Worm (Caenorhabditis elegans): ENCODE results near the gene H38K22.6.

The H38K22.6 gene

DNA sequence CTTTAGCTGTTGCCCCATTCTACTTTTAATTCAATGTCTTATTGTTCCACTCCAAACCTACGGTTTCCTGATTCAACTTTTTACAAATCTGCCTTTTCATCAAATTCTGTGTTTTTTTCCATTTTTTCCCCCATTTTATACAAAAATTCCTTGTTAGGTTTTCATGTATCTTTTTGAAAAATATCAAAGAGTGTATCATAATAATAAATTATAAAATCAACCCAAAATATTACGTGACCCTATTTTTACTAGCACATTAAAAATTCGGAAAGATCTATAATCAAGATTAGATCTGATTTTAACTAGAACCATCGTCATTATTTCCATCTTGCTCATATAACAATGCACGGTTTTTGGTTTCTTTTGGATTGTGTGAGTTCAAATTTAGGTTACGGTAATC lies at the start of gene H38K22.6:
Gene H38K22.6, plus strand, starts transcription at position 301 of the 400 bp plus-strand sequence.
- no peak for TF ChIP-seq unc-62 (GFP tag; optimal IDR thresholded peaks at IDR 0.05)
- no peak for TF ChIP-seq efl-1 (optimal IDR thresholded peaks at IDR 0.05)
- peak in 1 of 2 experiments; percentile 48 for TF ChIP-seq efl-1 (GFP tag; optimal IDR thresholded peaks at IDR 0.05 in 1 of 2)
- TF ChIP-seq unc-30 (tag; optimal IDR thresholded peaks at IDR 0.05), result no peak

DNA sequence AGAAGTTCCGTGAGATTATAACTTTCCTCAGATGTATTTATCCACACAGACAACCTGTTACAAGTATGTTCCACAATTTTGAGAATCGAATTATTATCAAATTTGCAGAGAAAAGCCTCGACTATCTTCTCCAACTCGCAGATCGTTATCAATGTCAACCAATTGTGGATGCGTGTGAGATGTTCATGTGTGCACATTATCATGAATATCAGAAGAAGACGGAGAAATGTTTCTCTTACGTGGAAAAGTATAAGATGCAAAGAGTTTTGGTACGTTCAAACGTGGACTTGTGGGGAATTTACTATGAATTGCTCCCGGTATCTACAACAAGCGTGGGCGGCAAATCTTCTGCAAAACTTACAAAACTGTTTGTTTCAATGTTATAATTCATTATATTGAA lies 49.2 kb upstream of the H38K22.6 start:
- no peak for TF ChIP-seq pag-3 (tag; optimal IDR thresholded peaks at IDR 0.05; ENCODE audit: borderline replicate concordance, insufficient read depth)
- no peak for TF ChIP-seq sox-4 (tag; optimal IDR thresholded peaks at IDR 0.05)
- no peak for TF ChIP-seq nhr-85 (tag)
- no peak for TF ChIP-seq fkh-8 (tag; optimal IDR thresholded peaks at IDR 0.05)
- no peak for TF ChIP-seq aha-1 (tag; optimal IDR thresholded peaks at IDR 0.05)

DNA sequence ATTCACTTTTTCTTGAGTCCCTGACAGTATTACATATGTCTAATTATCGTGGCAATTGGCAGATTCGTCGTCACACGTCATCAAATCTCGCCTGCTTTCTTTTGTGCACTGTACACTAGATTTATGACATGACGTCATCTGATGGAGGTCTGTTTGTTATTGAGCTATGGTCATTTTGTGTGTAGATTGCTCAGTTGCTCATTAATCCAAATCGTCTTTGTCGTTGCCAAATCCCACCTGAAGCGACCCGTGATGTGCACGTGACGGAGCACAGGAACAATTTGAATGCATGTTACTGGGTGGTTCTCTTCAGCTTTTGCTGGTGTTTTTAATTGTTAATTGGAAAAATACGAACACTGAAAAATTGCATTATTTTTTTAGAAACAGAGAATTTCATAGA lies 47.3 kb upstream of the H38K22.6 start:
- TF ChIP-seq tbx-2 (tag; optimal IDR thresholded peaks at IDR 0.05) (no peak), egl-27 (tag; optimal IDR thresholded peaks at IDR 0.05) (no peak), hlh-4 (tag; optimal IDR thresholded peaks at IDR 0.05) (no peak), vab-15 (tag; optimal IDR thresholded peaks at IDR 0.05) (no peak), lin-14 (GFP tag; optimal IDR thresholded peaks at IDR 0.05) (no peak), grh-1 (GFP tag; IDR thresholded peaks at IDR 0.05) (no peak), unc-62 (GFP tag; optimal IDR thresholded peaks at IDR 0.05) (no peak)

DNA sequence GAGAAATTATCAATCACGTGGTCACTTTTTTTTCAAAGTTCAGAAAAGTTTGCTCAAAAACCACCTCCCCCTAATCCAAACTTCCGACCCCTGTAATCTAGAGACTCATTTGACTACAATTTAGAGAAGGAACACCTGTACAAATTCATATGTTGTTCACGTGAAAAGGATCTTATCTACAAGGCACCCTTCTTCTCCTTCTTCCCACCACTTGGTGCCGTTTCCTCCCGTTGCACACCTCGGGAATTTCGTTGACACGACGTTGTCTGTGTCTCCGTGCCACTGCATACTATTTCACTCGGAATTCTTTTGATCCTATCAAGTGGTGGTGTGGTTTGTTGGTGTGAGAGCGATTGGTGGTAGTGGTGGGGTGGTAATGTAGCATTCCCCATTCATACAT lies 45.7 kb upstream of the H38K22.6 start:
- TF ChIP-seq lin-14 (GFP tag; optimal IDR thresholded peaks at IDR 0.05) (peak; percentile 12), pqm-1 (tag; optimal IDR thresholded peaks at IDR 0.05) (no peak), zag-1 (tag; optimal IDR thresholded peaks at IDR 0.05) (no peak), lin-15B (tag; optimal IDR thresholded peaks at IDR 0.05) (no peak), nhr-85 (tag) (no peak), nhr-11 (tag; optimal IDR thresholded peaks at IDR 0.05) (no peak), elt-2 (tag; optimal IDR thresholded peaks at IDR 0.05) (no peak), Y116A8C.19 (tag; optimal IDR thresholded peaks at IDR 0.05; ENCODE audit: borderline replicate concordance) (no peak), rnt-1 (tag; optimal IDR thresholded peaks at IDR 0.05) (no peak), pax-3 (tag; optimal IDR thresholded peaks at IDR 0.05) (no peak), F16B12.6 (tag; optimal IDR thresholded peaks at IDR 0.05) (no peak), efl-1 (optimal IDR thresholded peaks at IDR 0.05) (no peak), efl-1 (GFP tag; optimal IDR thresholded peaks at IDR 0.05 in 1 of 2) (peak in 1 of 2 experiments; percentile 49), nhr-12 (tag; optimal IDR thresholded peaks at IDR 0.05) (no peak), ztf-11 (tag; optimal IDR thresholded peaks at IDR 0.05) (no peak)

DNA sequence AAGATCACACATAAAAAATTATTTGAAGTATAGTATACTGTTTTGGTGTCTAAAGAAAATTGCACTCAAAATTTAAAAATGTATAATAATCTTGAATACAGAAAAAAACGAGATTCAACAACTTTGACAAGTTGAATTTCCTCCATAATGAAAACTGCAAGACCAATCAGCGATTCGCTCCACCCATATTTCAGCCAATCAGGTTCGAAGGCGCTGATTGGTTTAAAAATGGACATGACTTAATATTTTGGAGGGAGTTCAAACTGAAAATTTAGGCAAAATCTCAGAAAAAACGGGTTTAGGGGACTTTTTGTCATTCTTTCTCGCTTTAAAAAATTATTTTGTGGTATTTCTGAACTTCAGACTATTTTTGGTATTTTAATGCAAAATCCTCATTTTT lies 44.5 kb upstream of the H38K22.6 start:
- TF ChIP-seq elt-2 (tag; optimal IDR thresholded peaks at IDR 0.05) (no peak), lin-15B (tag; optimal IDR thresholded peaks at IDR 0.05) (no peak), mep-1 (tag; optimal IDR thresholded peaks at IDR 0.05) (no peak), mef-2 (tag; optimal IDR thresholded peaks at IDR 0.05) (no peak), C16A3.4 (tag; optimal IDR thresholded peaks at IDR 0.05) (no peak), lsy-2 (tag; optimal IDR thresholded peaks at IDR 0.05) (peak in 1 of 2 experiments; percentile 14), efl-1 (optimal IDR thresholded peaks at IDR 0.05) (peak in 1 of 2 experiments; percentile 38), efl-1 (GFP tag; optimal IDR thresholded peaks at IDR 0.05 in 1 of 2) (peak; percentile 54 to 96), nhr-84 (tag; optimal IDR thresholded peaks at IDR 0.05) (no peak), nhr-85 (tag) (peak; percentile 31), fkh-10 (GFP tag; optimal IDR thresholded peaks at IDR 0.05) (no peak), grh-1 (GFP tag; IDR thresholded peaks at IDR 0.05) (no peak), nhr-90 (tag; optimal IDR thresholded peaks at IDR 0.05; ENCODE audit: poor library complexity) (no peak), dpl-1 (GFP tag; optimal IDR thresholded peaks at IDR 0.05) (peak; percentile 14 to 55 (median 50)), ztf-11 (tag; optimal IDR thresholded peaks at IDR 0.05) (no peak), lin-35 (GFP tag; optimal IDR thresholded peaks at IDR 0.05) (no peak), hlh-4 (tag; optimal IDR thresholded peaks at IDR 0.05) (no peak), fkh-4 (tag; optimal IDR thresholded peaks at IDR 0.05; ENCODE audit: borderline replicate concordance) (no peak), unc-62 (GFP tag; optimal IDR thresholded peaks at IDR 0.05) (no peak), xbp-1 (tag; optimal IDR thresholded peaks at IDR 0.05) (peak; percentile 47), fos-1 (tag; optimal IDR thresholded peaks at IDR 0.05) (no peak), tlp-1 (tag; optimal IDR thresholded peaks at IDR 0.05) (no peak)

All from whole organism, L1 larva.